Worm (Caenorhabditis elegans) whole organism, young adult: ENCODE measurements around the gene W05E10.5.
A peak's percentile ranks its signal among the peaks of the same experiment; 100 is the strongest.

Source experiments
- B0261.1 ChIP-seq: sonication (generic microtip); optimal IDR thresholded peaks from 2 replicates; lab custom pipeline; 2016; ENCODE audit warnings: mild to moderate bottlenecking, missing genetic modification characterization, moderate library complexity, missing compliant biosample characterization
- C06A6.2 ChIP-seq: fragments of 200-800 bp; sonication (Bioruptor generic); conservative IDR thresholded peaks from 2 replicates; pipeline ENCODE4 v1.3.6; 2022; ENCODE audit warnings: missing genetic modification characterization, missing compliant biosample characterization
- D2030.7 ChIP-seq: fragments of 200-800 bp; sonication (Bioruptor generic); IDR thresholded peaks from 2 replicates; pipeline ENCODE4 v1.3.6; 2022; ENCODE audit warnings: missing genetic modification reagents, missing genetic modification characterization, missing compliant biosample characterization
- F23B12.7 ChIP-seq: sonication (generic microtip); optimal IDR thresholded peaks from 2 replicates; lab custom pipeline; 2017; ENCODE audit warnings: missing genetic modification characterization, mild to moderate bottlenecking, missing compliant biosample characterization, antibody characterized with exemption, moderate library complexity; ENCODE audit not compliant: insufficient read depth
- F55B11.4 ChIP-seq: sonication (generic microtip); optimal IDR thresholded peaks from 2 replicates; lab custom pipeline; 2016; ENCODE audit warnings: missing compliant biosample characterization, missing genetic modification characterization, borderline replicate concordance; ENCODE audit not compliant: insufficient read depth
- Y53F4B.3 ChIP-seq: fragments of 200-800 bp; sonication (Bioruptor generic); IDR thresholded peaks from 2 replicates; pipeline ENCODE4 v1.3.6; 2022; ENCODE audit warnings: missing genetic modification reagents, missing genetic modification characterization, missing compliant biosample characterization
- Y79H2A.3 ChIP-seq: fragments of 200-800 bp; sonication (Bioruptor generic); conservative IDR thresholded peaks from 2 replicates; pipeline ENCODE4 v1.3.6; 2022; ENCODE audit warnings: missing genetic modification reagents, missing genetic modification characterization, missing compliant biosample characterization
- aptf-2 ChIP-seq: fragments of 200-800 bp; sonication (Bioruptor generic); conservative IDR thresholded peaks from 2 replicates; pipeline ENCODE4 v1.3.6; 2022; ENCODE audit warnings: missing genetic modification reagents, missing genetic modification characterization, missing compliant biosample characterization
- aptf-3 ChIP-seq: fragments of 200-800 bp; sonication (Bioruptor generic); IDR thresholded peaks from 2 replicates; pipeline ENCODE4 v1.3.6; 2022; ENCODE audit warnings: missing genetic modification characterization, missing compliant biosample characterization
- cebp-1 ChIP-seq, 2 experiments: fragments of 200-800 bp in 1 of 2; sonication (Bioruptor generic) in 1 of 2; sonication (generic microtip) in 1 of 2; IDR thresholded peaks in 1 of 2; optimal IDR thresholded peaks in 1 of 2; 2 replicates each; pipeline versions ENCODE4 v1.3.6 to Lab custom; 2017 to 2022; ENCODE audit warnings: missing compliant biosample characterization in 2 of 2, missing genetic modification characterization in 2 of 2, mild to moderate bottlenecking in 1 of 2, missing genetic modification reagents in 1 of 2, moderate library complexity in 1 of 2
- ceh-91 ChIP-seq: fragments of 200-800 bp; sonication (Bioruptor generic); IDR thresholded peaks from 2 replicates; pipeline ENCODE4 v1.3.6; 2022; ENCODE audit warnings: missing genetic modification reagents, missing genetic modification characterization, missing compliant biosample characterization
- chd-7 ChIP-seq: sonication (generic microtip); optimal IDR thresholded peaks from 2 replicates; lab custom pipeline; 2016; ENCODE audit warnings: mild to moderate bottlenecking, missing genetic modification characterization, moderate library complexity, missing compliant biosample characterization
- die-1 ChIP-seq: sonication (generic microtip); optimal IDR thresholded peaks from 2 replicates; lab custom pipeline; 2016; ENCODE audit warnings: missing genotype, mild to moderate bottlenecking, missing genetic modification characterization, missing compliant biosample characterization
- dox-1 ChIP-seq: fragments of 200-800 bp; sonication (Bioruptor generic); IDR thresholded peaks from 2 replicates; pipeline ENCODE4 v1.3.6; 2022; ENCODE audit warnings: missing genetic modification reagents, missing genetic modification characterization, missing compliant biosample characterization
- dpl-1 ChIP-seq: fragments of 150-350 bp; optimal IDR thresholded peaks from 2 replicates; lab custom pipeline; 2014; ENCODE audit warnings: missing biosample characterization, missing genetic modification reagents, missing genetic modification characterization
- efl-1 ChIP-seq: fragments of 150-350 bp; optimal IDR thresholded peaks from 2 replicates; lab custom pipeline; 2014; ENCODE audit warnings: missing biosample characterization, missing genetic modification reagents, missing genetic modification characterization
- ets-4 ChIP-seq: fragments of 200-800 bp; sonication (Bioruptor generic); optimal IDR thresholded peaks from 2 replicates; lab custom pipeline; 2018; ENCODE audit warnings: mild to moderate bottlenecking, missing genetic modification characterization, missing compliant biosample characterization
- him-1 ChIP-seq: sonication (generic microtip); optimal IDR thresholded peaks from 2 replicates; lab custom pipeline; 2016; ENCODE audit warnings: missing genotype, missing genetic modification reagents, missing genetic modification characterization, missing compliant biosample characterization
- hmg-20 ChIP-seq: fragments of 200-800 bp; sonication (Bioruptor generic); IDR thresholded peaks from 2 replicates; pipeline ENCODE4 v1.3.6; 2022; ENCODE audit warnings: missing genetic modification reagents, missing genetic modification characterization, missing compliant biosample characterization
- lin-26 ChIP-seq: fragments of 200-800 bp; sonication (Bioruptor generic); IDR thresholded peaks from 2 replicates; pipeline ENCODE4 v1.3.6; 2022; ENCODE audit warnings: missing genetic modification reagents, missing genetic modification characterization, missing compliant biosample characterization
- lin-35 ChIP-seq, 3 experiments: fragments of 150-350 bp in 2 of 3; sonication (generic microtip) in 1 of 3; optimal IDR thresholded peaks; 2 replicates each; lab custom pipeline; 2014 to 2018; ENCODE audit warnings: missing biosample characterization in 3 of 3, missing genetic modification characterization in 3 of 3, missing genetic modification reagents in 3 of 3
- lin-54 ChIP-seq: fragments of 200-800 bp; sonication (Bioruptor generic); optimal IDR thresholded peaks from 2 replicates; lab custom pipeline; 2018; ENCODE audit warnings: mild to moderate bottlenecking, missing genetic modification characterization, missing compliant biosample characterization
- lsl-1 ChIP-seq: fragments of 200-800 bp; sonication (Bioruptor generic); optimal IDR thresholded peaks from 2 replicates; lab custom pipeline; 2018; ENCODE audit warnings: mild to moderate bottlenecking, missing genetic modification characterization, moderate library complexity, missing compliant biosample characterization
- lsy-27 ChIP-seq: sonication (generic microtip); optimal IDR thresholded peaks from 2 replicates; lab custom pipeline; 2017; ENCODE audit warnings: missing genetic modification characterization, mild to moderate bottlenecking, missing compliant biosample characterization, antibody characterized with exemption, missing genotype, borderline replicate concordance; ENCODE audit not compliant: insufficient read depth
- madf-3 ChIP-seq: fragments of 200-800 bp; sonication (Bioruptor generic); IDR thresholded peaks from 2 replicates; pipeline ENCODE4 v1.3.6; 2022; ENCODE audit warnings: missing genetic modification reagents, missing genetic modification characterization, missing compliant biosample characterization
- madf-6 ChIP-seq: fragments of 200-800 bp; sonication (Bioruptor generic); IDR thresholded peaks from 2 replicates; pipeline ENCODE4 v1.3.6; 2022; ENCODE audit warnings: missing genetic modification reagents, missing genetic modification characterization, missing compliant biosample characterization
- mcd-1 ChIP-seq: fragments of 200-800 bp; sonication (Bioruptor generic); IDR thresholded peaks from 2 replicates; pipeline ENCODE4 v1.3.6; 2022; ENCODE audit warnings: missing genetic modification reagents, missing genetic modification characterization, missing compliant biosample characterization
- nfya-2 ChIP-seq: fragments of 200-800 bp; sonication (Bioruptor generic); IDR thresholded peaks from 2 replicates; pipeline ENCODE4 v1.3.6; 2022; ENCODE audit warnings: missing genetic modification reagents, missing genetic modification characterization, missing compliant biosample characterization
- pbrm-1 ChIP-seq: fragments of 200-800 bp; sonication (Bioruptor generic); IDR thresholded peaks from 2 replicates; pipeline ENCODE4 v1.3.6; 2022; ENCODE audit warnings: missing genetic modification reagents, missing genetic modification characterization, missing compliant biosample characterization
- rcor-1 ChIP-seq: fragments of 200-800 bp; sonication (Bioruptor generic); IDR thresholded peaks from 2 replicates; pipeline ENCODE4 v1.3.6; 2022; ENCODE audit warnings: missing genetic modification reagents, missing genetic modification characterization, missing compliant biosample characterization
- rec-8 ChIP-seq, 2 experiments: sonication (generic microtip); optimal IDR thresholded peaks; 2 replicates each; lab custom pipeline; 2016; ENCODE audit warnings: mild to moderate bottlenecking in 2 of 2, missing genetic modification characterization in 2 of 2, missing genetic modification reagents in 2 of 2, missing genotype in 2 of 2, missing biosample characterization in 1 of 2, missing compliant biosample characterization in 1 of 2, moderate library complexity in 1 of 2
- snpc-3.4 ChIP-seq: sonication (generic microtip); optimal IDR thresholded peaks from 2 replicates; lab custom pipeline; 2017; ENCODE audit warnings: missing genetic modification characterization, mild to moderate bottlenecking, missing compliant biosample characterization, antibody characterized with exemption, moderate library complexity, missing genotype, missing genetic modification reagents
- xnd-1 ChIP-seq: sonication (generic microtip); optimal IDR thresholded peaks from 2 replicates; lab custom pipeline; 2016; ENCODE audit warnings: missing genotype, missing genetic modification reagents, missing genetic modification characterization, missing compliant biosample characterization

Gene W05E10.5

DNA sequence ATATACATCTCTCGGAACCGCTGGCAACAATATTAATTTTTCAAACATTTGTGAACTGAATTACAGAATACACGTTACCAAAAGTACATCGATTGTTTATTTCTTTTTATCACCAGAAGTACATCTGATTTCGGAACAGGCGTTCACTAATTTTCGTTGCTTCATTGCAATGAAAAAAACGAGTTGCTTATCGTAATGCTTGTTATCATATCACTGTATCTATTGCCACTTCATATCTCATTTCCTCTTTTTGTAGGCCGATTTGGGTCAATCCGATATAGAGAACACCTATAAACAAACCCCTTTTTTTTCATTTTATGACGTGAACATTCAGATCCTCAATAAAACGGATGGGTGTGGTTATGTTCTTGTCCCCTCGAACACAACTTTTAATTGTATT lies 41.8 kb upstream of the W05E10.5 start (continued):
- no peak for TF ChIP-seq ceh-91 (GFP tag; lab: Robert Waterston, UW)

DNA sequence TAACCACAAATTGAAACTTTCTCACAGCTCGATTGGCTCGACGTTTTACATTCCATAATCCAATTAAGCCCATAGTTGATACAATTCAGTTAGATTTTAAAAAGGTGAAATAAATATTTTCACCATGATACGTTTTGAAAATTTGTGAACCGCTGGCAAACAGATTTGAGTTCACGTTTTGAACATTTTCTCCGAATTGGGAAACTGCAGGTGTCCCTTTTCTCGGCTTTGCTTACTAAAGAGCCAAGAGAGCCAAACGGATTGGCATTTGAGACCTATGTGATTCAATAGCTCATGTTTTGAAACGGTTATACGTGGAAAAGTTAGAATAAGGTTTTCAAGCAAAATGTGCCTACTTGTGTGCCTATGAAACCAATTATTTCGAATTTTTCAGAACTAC lies 41.4 kb upstream of the W05E10.5 start, which contains the start of gene spe-42:
Gene spe-42, minus strand, starts transcription at position 101 of the 400 bp plus-strand sequence.
- TF ChIP-seq nfya-2, result no peak
- no peak for TF ChIP-seq lin-26 (GFP tag; lab: Robert Waterston, UW)

DNA sequence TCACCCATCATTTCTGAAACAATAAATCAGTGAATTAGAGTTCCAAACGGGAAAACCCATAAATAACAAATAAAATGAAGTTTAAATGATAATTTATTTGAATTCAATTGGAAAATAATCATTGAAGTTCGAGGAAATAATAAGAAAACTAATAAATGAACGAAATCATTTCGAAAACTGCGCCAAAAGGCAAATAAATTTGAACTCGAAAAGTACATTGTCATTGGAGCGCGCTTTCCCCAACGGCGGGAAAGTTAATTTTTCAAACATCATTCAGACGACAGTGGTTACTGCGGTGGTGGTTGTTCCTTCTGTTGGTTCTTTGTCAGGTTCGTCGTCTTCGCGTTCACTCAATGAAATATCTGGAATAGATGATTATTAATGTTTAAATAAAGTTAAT lies 38.0 kb upstream of the W05E10.5 start, which contains the start of gene npp-22:
Gene npp-22, minus strand, starts transcription at position 13 of the 400 bp plus-strand sequence.
- TF ChIP-seq cebp-1 (GFP tag; IDR thresholded peaks at IDR 0.05; lab: Robert Waterston, UW), result no peak
- TF ChIP-seq cebp-1 (tag; optimal IDR thresholded peaks at IDR 0.05; lab: Kevin White, UChicago), result no peak
- TF ChIP-seq aptf-3 (GFP tag; lab: Robert Waterston, UW), result no peak
- TF ChIP-seq madf-3 (GFP tag; lab: Robert Waterston, UW), result 0 out of 2 replicates have a peak, but pooled peaks have one; percentile 47
- no peak for TF ChIP-seq xnd-1 (tag; lab: Kevin White, UChicago)
- peak; percentile 89 for TF ChIP-seq mcd-1 (GFP tag; lab: Robert Waterston, UW)
- no peak for TF ChIP-seq hmg-20 (GFP tag; lab: Robert Waterston, UW)
- TF ChIP-seq C06A6.2 (GFP tag; lab: Robert Waterston, UW), result no peak
- TF ChIP-seq ets-4 (GFP tag; lab: Kevin White, UChicago), result no peak
- no peak for TF ChIP-seq dox-1 (GFP tag; lab: Robert Waterston, UW)
- TF ChIP-seq B0261.1, result no peak
- TF ChIP-seq snpc-3.4 (tag; lab: Kevin White, UChicago), result peak; percentile 14
- TF ChIP-seq lin-35 (GFP tag; optimal IDR thresholded peaks at IDR 0.05; lab: Kevin White, UChicago), result peak in 1 of 3 experiments; percentile 61
- peak; percentile 89 for TF ChIP-seq efl-1
- no peak for TF ChIP-seq nfya-2
- no peak for TF ChIP-seq F23B12.7
- TF ChIP-seq F55B11.4, result no peak
- TF ChIP-seq dpl-1 (GFP tag; lab: Kevin White, UChicago), result peak; percentile 85
- no peak for TF ChIP-seq rcor-1
- TF ChIP-seq madf-6, result peak; percentile 74; the same call in 1 of the 2 replicates
- TF ChIP-seq aptf-2 (GFP tag; lab: Robert Waterston, UW), result 0 out of 2 replicates have a peak, but pooled peaks have one; percentile 46
- no peak for TF ChIP-seq Y53F4B.3 (GFP tag; lab: Robert Waterston, UW)
- 0 out of 2 replicates have a peak, but pooled peaks have one; percentile 22 for TF ChIP-seq D2030.7 (GFP tag; lab: Robert Waterston, UW)
- no peak for TF ChIP-seq die-1 (tag; lab: Kevin White, UChicago)
- peak; percentile 40 for TF ChIP-seq lsl-1 (GFP tag; lab: Kevin White, UChicago)
- peak; percentile 90 for TF ChIP-seq lin-54 (GFP tag; lab: Kevin White, UChicago)
- TF ChIP-seq lsy-27, result no peak
- TF ChIP-seq, all 124 proteins: peak for 11

DNA sequence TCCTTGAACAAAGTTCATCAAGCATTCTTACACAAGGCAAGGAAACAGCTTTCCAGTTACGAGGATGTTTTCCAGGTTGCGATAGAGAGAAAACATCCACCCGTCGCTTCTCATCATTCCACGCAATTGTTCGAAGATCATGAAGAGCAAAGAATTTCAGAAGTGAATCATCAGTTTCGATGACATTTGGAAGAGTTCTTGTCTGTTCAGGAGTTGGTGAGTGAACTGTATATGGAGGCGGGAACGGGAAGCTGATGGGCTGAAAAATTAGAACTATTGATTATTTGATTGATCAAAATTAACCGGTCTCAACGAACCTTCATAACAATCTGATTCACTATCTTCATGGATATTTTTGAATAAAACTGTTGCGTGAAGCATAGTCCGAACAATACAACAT lies 36.6 kb upstream of the W05E10.5 start:
- TF ChIP-seq Y79H2A.3 (GFP tag; lab: Robert Waterston, UW) (no peak), pbrm-1 (GFP tag; lab: Robert Waterston, UW) (no peak), him-1 (tag; lab: Kevin White, UChicago) (no peak), chd-7 (no peak), rec-8 (tag; optimal IDR thresholded peaks at IDR 0.05; lab: Kevin White, UChicago) (no peak), ceh-91 (GFP tag; lab: Robert Waterston, UW) (no peak)
